Fruit fly (Drosophila melanogaster) whole organism, adult: Measurements from ENCODE around the gene CG18622.

Source experiments
- CG11617 ChIP-seq: fragments of 200-800 bp; sonication (Bioruptor generic); optimal IDR thresholded peaks from 2 replicates; lab custom pipeline; 2017; ENCODE audit warnings: mild to moderate bottlenecking, missing biosample characterization, missing genetic modification reagents, missing genetic modification characterization
- CG1620 ChIP-seq: fragments of 200-800 bp; sonication (Bioruptor generic); optimal IDR thresholded peaks from 2 replicates; lab custom pipeline; 2016; ENCODE audit warnings: missing biosample characterization, missing genetic modification characterization
- Clk ChIP-seq: fragments of 200-800 bp; sonication (Bioruptor generic); optimal IDR thresholded peaks from 2 replicates; lab custom pipeline; 2017; ENCODE audit warnings: missing biosample characterization, missing genetic modification characterization
- Hr96 ChIP-seq: fragments of 200-800 bp; sonication (Bioruptor generic); optimal IDR thresholded peaks from 2 replicates; lab custom pipeline; 2016; ENCODE audit warnings: missing biosample characterization, missing genetic modification characterization
- Mnt ChIP-seq: fragments of 200-800 bp; sonication (Bioruptor generic); optimal IDR thresholded peaks from 2 replicates; lab custom pipeline; 2016; ENCODE audit warnings: missing biosample characterization, mild to moderate bottlenecking, missing genetic modification characterization
- ovo ChIP-seq: fragments of 200-800 bp; sonication (Bioruptor generic); optimal IDR thresholded peaks from 2 replicates; lab custom pipeline; 2016; ENCODE audit warnings: missing biosample characterization, missing genetic modification characterization
- tj ChIP-seq: fragments of 200-800 bp; sonication (Bioruptor generic); optimal IDR thresholded peaks from 3 replicates; lab custom pipeline; 2017; ENCODE audit warnings: missing biosample characterization, mild to moderate bottlenecking, missing genetic modification characterization, moderate library complexity
- toe ChIP-seq: fragments of 200-800 bp; sonication (Bioruptor generic); optimal IDR thresholded peaks from 2 replicates; lab custom pipeline; 2016; ENCODE audit warnings: missing biosample characterization, missing genetic modification characterization

dm6 chr3R:17029796-17030195, 42.3 kb upstream of the CG18622 start:
- TF ChIP-seq Clk (GFP tag; lab: Kevin White, UChicago) (no peak), tj (no peak), toe (GFP tag; lab: Kevin White, UChicago) (no peak), CG1620 (GFP tag; lab: Kevin White, UChicago) (no peak), ovo (GFP tag; lab: Kevin White, UChicago) (no peak), CG11617 (no peak), Mnt (GFP tag; lab: Kevin White, UChicago) (no peak), Hr96 (GFP tag; lab: Kevin White, UChicago) (no peak)
